Worm (Caenorhabditis elegans) whole organism, early embryonic: ENCODE measurements around the gene M01B2.10.
"Not testable (repeated sequence)": the region's sequence is repeated elsewhere in the genome, so short reads cannot be mapped to it uniquely, and the experiment has no call there.

Source experiments
- ama-1 ChIP-seq: fragments of 150-350 bp; optimal IDR thresholded peaks from 2 replicates; lab custom pipeline; 2014
- ceh-13 ChIP-seq: fragments of 200-800 bp; sonication (Bioruptor generic); optimal IDR thresholded peaks from 2 replicates; lab custom pipeline; 2018; ENCODE audit warnings: mild to moderate bottlenecking, missing genetic modification characterization, missing compliant biosample characterization
- flt-1 ChIP-seq: fragments of 200-800 bp; sonication (Bioruptor generic); IDR thresholded peaks from 2 replicates; pipeline ENCODE4 v1.3.6; 2022; ENCODE audit warnings: missing genetic modification characterization, missing compliant biosample characterization
- pes-1 ChIP-seq: fragments of 200-800 bp; sonication (Bioruptor generic); IDR thresholded peaks from 2 replicates; pipeline ENCODE4 v1.3.6; 2022; ENCODE audit warnings: missing genetic modification reagents, missing genetic modification characterization, missing compliant biosample characterization
- sea-1 ChIP-seq: fragments of 200-800 bp; sonication (Bioruptor generic); conservative IDR thresholded peaks from 2 replicates; pipeline ENCODE4 v1.3.6; 2022; ENCODE audit warnings: missing genetic modification characterization, missing compliant biosample characterization

- not testable (repeated sequence) for TF ChIP-seq ama-1 (lab: Kevin White, UChicago); sea-1 (GFP tag; lab: Robert Waterston, UW); flt-1 (GFP tag; lab: Robert Waterston, UW); pes-1; ceh-13 (GFP tag; lab: Kevin White, UChicago)
Observed at ce11 chrV:15211869-15212268, 50.4 kb downstream of the M01B2.10 start, which contains the start of gene sri-24.
